Fruit fly (Drosophila melanogaster) whole organism, wandering third instar larva: Measurements from ENCODE around the gene eIF4E5.

Experiments used
- CrebA ChIP-seq: fragments of 200-800 bp; sonication (Bioruptor generic); optimal IDR thresholded peaks from 2 replicates; lab custom pipeline; 2016; ENCODE audit warnings: missing biosample characterization, mild to moderate bottlenecking, missing genetic modification characterization, borderline replicate concordance
- h ChIP-seq: fragments of 200-800 bp; sonication (Bioruptor generic); optimal IDR thresholded peaks from 3 replicates; lab custom pipeline; 2016; ENCODE audit warnings: missing biosample characterization, mild to moderate bottlenecking, missing genetic modification characterization

DNA sequence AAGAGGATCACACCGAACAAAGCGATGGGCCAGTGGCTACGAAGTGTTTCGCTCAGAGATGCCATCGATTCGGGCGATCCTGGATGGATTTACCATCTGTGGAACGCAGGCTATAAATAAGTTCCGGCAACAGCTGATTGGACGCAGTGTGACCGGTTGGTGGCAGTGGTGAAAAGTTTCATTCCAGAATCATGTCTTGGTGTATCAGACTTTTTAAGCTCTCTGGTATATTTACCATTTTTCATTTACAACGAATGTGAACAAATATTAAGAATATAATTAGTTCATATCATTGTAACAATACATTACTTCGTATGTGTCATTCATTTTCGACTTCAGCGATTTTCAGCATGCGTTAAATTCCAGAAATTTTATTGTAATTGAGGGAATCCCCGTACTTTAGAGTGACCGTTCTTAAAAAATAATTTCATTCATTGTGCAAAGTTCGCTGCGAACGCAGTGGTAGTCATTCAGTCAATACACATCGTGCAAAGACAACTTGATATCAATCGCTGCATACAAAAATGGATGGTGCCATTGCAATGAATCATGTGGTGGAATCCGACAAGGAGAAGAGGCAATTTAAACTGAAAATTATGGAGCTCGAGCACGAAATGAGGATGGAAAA, 20.4 kb downstream of the eIF4E5 start, which contains the start of gene Tmem43:
- TF ChIP-seq h (GFP tag; lab: Kevin White, UChicago) = no peak
- TF ChIP-seq CrebA (GFP tag; lab: Kevin White, UChicago) = no peak
